Fruit fly (Drosophila melanogaster) whole organism, embryonic: ENCODE results near the gene Trmt6.

ENCODE experiments used
- Adf1 ChIP-seq: fragments of 200-800 bp; sonication (Bioruptor generic); IDR thresholded peaks from 2 replicates; pipeline ENCODE4 v1.3.6; 2022; ENCODE audit warnings: missing biosample characterization, missing genetic modification characterization
- CG10209 ChIP-seq: fragments of 200-800 bp; sonication (Bioruptor generic); optimal IDR thresholded peaks from 3 replicates; lab custom pipeline; 2017; ENCODE audit warnings: missing biosample characterization, mild to moderate bottlenecking, missing genetic modification characterization, missing genetic modification reagents
- CG10321 ChIP-seq: fragments of 200-800 bp; sonication (Bioruptor generic); IDR thresholded peaks from 2 replicates; pipeline ENCODE4 v1.3.6; 2022; ENCODE audit warnings: missing biosample characterization, missing genetic modification characterization
- CG11247 ChIP-seq: fragments of 200-800 bp; sonication (Bioruptor generic); IDR thresholded peaks from 2 replicates; pipeline ENCODE4 v1.3.6; 2022; ENCODE audit warnings: missing biosample characterization, missing genetic modification characterization
- CG12071 ChIP-seq: fragments of 200-800 bp; sonication (Bioruptor generic); optimal IDR thresholded peaks from 3 replicates; lab custom pipeline; 2018; ENCODE audit warnings: missing biosample characterization, mild to moderate bottlenecking, missing genetic modification characterization
- CG13287 ChIP-seq: fragments of 200-800 bp; sonication (Bioruptor generic); IDR thresholded peaks from 2 replicates; pipeline ENCODE4 v1.3.6; 2022; ENCODE audit warnings: missing biosample characterization, missing genetic modification characterization; ENCODE audit not compliant: partially characterized antibody
- CG13894 ChIP-seq: fragments of 200-800 bp; sonication (Bioruptor generic); optimal IDR thresholded peaks from 3 replicates; lab custom pipeline; 2018; ENCODE audit warnings: missing biosample characterization, mild to moderate bottlenecking, missing genetic modification characterization, moderate library complexity
- CG15011 ChIP-seq: fragments of 200-800 bp; sonication (Bioruptor generic); optimal IDR thresholded peaks from 3 replicates; lab custom pipeline; 2018; ENCODE audit warnings: missing biosample characterization, mild to moderate bottlenecking, missing genetic modification characterization
- CG16813 ChIP-seq: fragments of 200-800 bp; sonication (Bioruptor generic); IDR thresholded peaks from 3 replicates; pipeline ENCODE4 v1.3.6; 2022; ENCODE audit warnings: missing biosample characterization, missing genetic modification characterization; ENCODE audit not compliant: partially characterized antibody
- CG17186 ChIP-seq: fragments of 200-800 bp; sonication (Bioruptor generic); optimal IDR thresholded peaks from 3 replicates; lab custom pipeline; 2017; ENCODE audit warnings: missing biosample characterization, missing genetic modification reagents, missing genetic modification characterization
- CG1792 ChIP-seq: fragments of 200-800 bp; sonication (Bioruptor generic); optimal IDR thresholded peaks from 2 replicates; lab custom pipeline; 2016; ENCODE audit warnings: missing biosample characterization, missing genetic modification characterization
- CG2120 ChIP-seq: fragments of 200-800 bp; sonication (Bioruptor generic); optimal IDR thresholded peaks from 3 replicates; lab custom pipeline; 2016; ENCODE audit warnings: missing biosample characterization, missing genetic modification characterization
- CG2199 ChIP-seq: fragments of 200-800 bp; sonication (Bioruptor generic); IDR thresholded peaks from 3 replicates; pipeline ENCODE4 v1.3.6; 2022; ENCODE audit warnings: missing biosample characterization, missing genetic modification characterization
- CG2712 ChIP-seq: fragments of 200-800 bp; optimal IDR thresholded peaks from 3 replicates; lab custom pipeline; 2019; ENCODE audit warnings: missing biosample characterization, mild to moderate bottlenecking, missing genetic modification characterization, moderate library complexity
- CG2875 ChIP-seq: fragments of 200-800 bp; sonication (Bioruptor generic); optimal IDR thresholded peaks from 2 replicates; lab custom pipeline; 2017; ENCODE audit warnings: missing biosample characterization, mild to moderate bottlenecking, missing genetic modification characterization, missing genetic modification reagents
- CG32532 ChIP-seq: fragments of 200-800 bp; sonication (Bioruptor generic); IDR thresholded peaks from 2 replicates; pipeline ENCODE4 v1.3.6; 2022; ENCODE audit warnings: missing biosample characterization, missing genetic modification characterization
- CG32767 ChIP-seq: fragments of 200-800 bp; sonication (Bioruptor generic); IDR thresholded peaks from 2 replicates; pipeline ENCODE4 v1.3.6; 2022; ENCODE audit warnings: missing biosample characterization, missing genetic modification characterization
- CG33213 ChIP-seq: fragments of 200-800 bp; sonication (Bioruptor generic); optimal IDR thresholded peaks from 3 replicates; lab custom pipeline; 2016; ENCODE audit warnings: missing biosample characterization, missing genetic modification characterization
- CG33557 ChIP-seq: fragments of 200-800 bp; sonication (Bioruptor generic); optimal IDR thresholded peaks from 2 replicates; lab custom pipeline; 2019; ENCODE audit warnings: missing biosample characterization, mild to moderate bottlenecking, missing genetic modification characterization, moderate library complexity
- CG34422 ChIP-seq: fragments of 200-800 bp; sonication (Bioruptor generic); IDR thresholded peaks from 3 replicates; pipeline ENCODE4 v1.3.6; 2022; ENCODE audit warnings: missing biosample characterization, missing genetic modification characterization
- CG4617 ChIP-seq: fragments of 200-800 bp; sonication (Bioruptor generic); optimal IDR thresholded peaks from 3 replicates; lab custom pipeline; 2016; ENCODE audit warnings: missing biosample characterization, missing genetic modification characterization, borderline replicate concordance
- CG6813 ChIP-seq: fragments of 200-800 bp; sonication (Bioruptor generic); optimal IDR thresholded peaks from 2 replicates; lab custom pipeline; 2017; ENCODE audit warnings: missing biosample characterization, missing genetic modification characterization, mild to moderate bottlenecking, moderate library complexity, missing genetic modification reagents
- CG7556 ChIP-seq: fragments of 200-800 bp; sonication (Bioruptor generic); optimal IDR thresholded peaks from 2 replicates; lab custom pipeline; 2017; ENCODE audit warnings: missing biosample characterization, mild to moderate bottlenecking, missing genetic modification characterization
- CG8478 ChIP-seq: fragments of >200 bp; optimal IDR thresholded peaks from 2 replicates; lab custom pipeline; 2018
- Doc3 ChIP-seq: fragments of 200-800 bp; sonication (Bioruptor generic); IDR thresholded peaks from 3 replicates; pipeline ENCODE4 v1.3.6; 2022; ENCODE audit warnings: missing biosample characterization, missing genetic modification characterization; ENCODE audit not compliant: partially characterized antibody
- Eip74EF ChIP-seq, 2 experiments: fragments of 200-800 bp in 1 of 2; fragments of >200 bp in 1 of 2; sonication (Bioruptor generic) in 1 of 2; optimal IDR thresholded peaks; 2 replicates each; lab custom pipeline; 2017 to 2019; ENCODE audit warnings: missing biosample characterization in 2 of 2, missing genetic modification characterization in 2 of 2, mild to moderate bottlenecking in 1 of 2, moderate library complexity in 1 of 2
- Ets97D ChIP-seq: fragments of 200-800 bp; sonication (Bioruptor generic); optimal IDR thresholded peaks from 3 replicates; lab custom pipeline; 2016; ENCODE audit warnings: missing biosample characterization, missing genetic modification characterization
- H15 ChIP-seq: fragments of 200-800 bp; sonication (Bioruptor generic); IDR thresholded peaks from 3 replicates; pipeline ENCODE4 v1.3.6; 2022; ENCODE audit warnings: missing biosample characterization, missing genetic modification characterization
- Lhr ChIP-seq: fragments of 200-800 bp; sonication (Bioruptor generic); optimal IDR thresholded peaks from 3 replicates; lab custom pipeline; 2017; ENCODE audit warnings: mild to moderate bottlenecking, missing biosample characterization, missing genetic modification reagents, missing genetic modification characterization
- MTF-1 ChIP-seq: fragments of 200-800 bp; sonication (Bioruptor generic); optimal IDR thresholded peaks from 2 replicates; lab custom pipeline; 2018; ENCODE audit warnings: missing biosample characterization, mild to moderate bottlenecking, missing genetic modification characterization, borderline replicate concordance
- NC2α ChIP-seq: fragments of 200-800 bp; sonication (Bioruptor generic); optimal IDR thresholded peaks from 2 replicates; lab custom pipeline; 2016; ENCODE audit warnings: missing biosample characterization, missing genetic modification characterization
- NC2β ChIP-seq: fragments of 200-800 bp; sonication (Bioruptor generic); optimal IDR thresholded peaks from 2 replicates; lab custom pipeline; 2016; ENCODE audit warnings: missing biosample characterization, missing genetic modification characterization
- Oaz ChIP-seq: fragments of 200-800 bp; sonication (Bioruptor generic); IDR thresholded peaks from 2 replicates; pipeline ENCODE4 v1.3.6; 2022; ENCODE audit warnings: missing biosample characterization, missing genetic modification characterization
- Opbp ChIP-seq: fragments of 200-800 bp; sonication (Bioruptor generic); IDR thresholded peaks from 3 replicates; pipeline ENCODE4 v1.3.6; 2022; ENCODE audit warnings: missing biosample characterization, missing genetic modification characterization; ENCODE audit not compliant: partially characterized antibody
- Poxn ChIP-seq: fragments of 200-800 bp; sonication (Bioruptor generic); IDR thresholded peaks from 2 replicates; pipeline ENCODE4 v1.3.6; 2022; ENCODE audit warnings: missing biosample characterization, missing genetic modification characterization
- Taf1 ChIP-seq: fragments of 200-800 bp; sonication (Bioruptor generic); IDR thresholded peaks from 2 replicates; pipeline ENCODE4 v1.3.6; 2022; ENCODE audit warnings: missing biosample characterization, missing genetic modification characterization
- al ChIP-seq: fragments of 200-800 bp; sonication (Bioruptor generic); IDR thresholded peaks from 2 replicates; pipeline ENCODE4 v1.3.6; 2022; ENCODE audit warnings: missing biosample characterization, missing genetic modification characterization
- ase ChIP-seq: fragments of 200-800 bp; sonication (Bioruptor generic); IDR thresholded peaks from 3 replicates; pipeline ENCODE4 v1.3.6; 2022; ENCODE audit warnings: missing biosample characterization, missing genetic modification characterization
- bbx ChIP-seq: fragments of 200-800 bp; sonication (Bioruptor generic); IDR thresholded peaks from 2 replicates; pipeline ENCODE4 v1.3.6; 2022; ENCODE audit warnings: missing biosample characterization, missing genetic modification characterization; ENCODE audit not compliant: partially characterized antibody
- bigmax ChIP-seq: fragments of 200-800 bp; sonication (Bioruptor generic); optimal IDR thresholded peaks from 2 replicates; lab custom pipeline; 2018; ENCODE audit warnings: missing biosample characterization, mild to moderate bottlenecking, missing genetic modification characterization
- chm ChIP-seq: fragments of 200-800 bp; sonication (Bioruptor generic); IDR thresholded peaks from 2 replicates; pipeline ENCODE4 v1.3.6; 2022; ENCODE audit warnings: missing biosample characterization, missing genetic modification characterization
- esg ChIP-seq: fragments of 200-800 bp; sonication (Bioruptor generic); conservative IDR thresholded peaks from 2 replicates; pipeline ENCODE4 v1.3.6; 2022; ENCODE audit warnings: missing biosample characterization, missing genetic modification characterization
- ewg ChIP-seq: fragments of 200-800 bp; sonication (Bioruptor generic); optimal IDR thresholded peaks from 3 replicates; lab custom pipeline; 2017; ENCODE audit warnings: mild to moderate bottlenecking, missing biosample characterization, missing genetic modification reagents, missing genetic modification characterization
- fd3F ChIP-seq: fragments of 200-800 bp; sonication (Bioruptor generic); optimal IDR thresholded peaks from 2 replicates; lab custom pipeline; 2018; ENCODE audit warnings: missing biosample characterization, mild to moderate bottlenecking, missing genetic modification characterization, moderate library complexity
- jumu ChIP-seq: fragments of 200-800 bp; sonication (Bioruptor generic); optimal IDR thresholded peaks from 3 replicates; lab custom pipeline; 2016; ENCODE audit warnings: missing biosample characterization, missing genetic modification characterization
- luna ChIP-seq: fragments of 200-800 bp; sonication (Bioruptor generic); optimal IDR thresholded peaks from 2 replicates; lab custom pipeline; 2016; ENCODE audit warnings: missing biosample characterization, missing genetic modification characterization
- sd ChIP-seq: fragments of 200-800 bp; sonication (Bioruptor generic); optimal IDR thresholded peaks from 3 replicates; lab custom pipeline; 2018; ENCODE audit warnings: missing biosample characterization, mild to moderate bottlenecking, missing genetic modification characterization, moderate library complexity
- sens ChIP-seq: fragments of 200-800 bp; sonication (Bioruptor generic); peaks from one replicate; lab custom pipeline; 2016; ENCODE audit warnings: missing biosample characterization, missing genetic modification characterization
- sqz ChIP-seq: fragments of 200-800 bp; sonication (Bioruptor generic); optimal IDR thresholded peaks from 3 replicates; lab custom pipeline; 2018; ENCODE audit warnings: missing biosample characterization, mild to moderate bottlenecking, missing genetic modification characterization
- tgo ChIP-seq: fragments of 200-800 bp; sonication (Bioruptor generic); IDR thresholded peaks from 3 replicates; pipeline ENCODE4 v1.3.6; 2022; ENCODE audit warnings: missing biosample characterization, missing genetic modification characterization

Gene Trmt6

DNA sequence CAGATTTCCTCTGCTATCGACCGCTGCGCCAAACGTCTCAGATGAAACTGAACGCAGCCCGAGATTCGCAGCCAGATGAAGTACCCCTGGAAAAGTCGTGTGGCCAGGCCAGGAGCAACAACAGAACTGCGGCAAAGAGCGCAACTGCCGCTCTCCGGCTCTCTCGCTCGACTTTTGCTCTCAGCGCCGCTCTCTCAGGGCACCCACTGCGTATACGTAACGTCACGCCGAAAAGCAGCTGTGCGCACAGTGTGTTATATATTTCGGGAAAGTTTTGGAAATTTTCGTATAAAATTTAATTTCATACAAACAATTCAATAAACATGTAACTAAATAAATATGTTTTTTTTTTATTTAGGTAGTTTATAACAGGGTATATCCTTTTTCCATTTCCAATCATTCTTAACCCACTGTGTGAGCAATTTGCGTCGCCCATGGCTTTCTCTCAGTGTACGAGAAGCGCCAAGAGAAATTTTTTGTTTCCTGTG is 39.0 kb upstream of the Trmt6 start, which contains the start of gene Dpp10 (continued):
- TF ChIP-seq Eip74EF (GFP tag; optimal IDR thresholded peaks at IDR 0.05; lab: Kevin White, UChicago) (peak in 1 of 2 experiments; percentile 63), CG2712 (peak; percentile 73), Oaz (GFP tag; lab: Robert Waterston, UW) (peak; percentile 96), CG1792 (GFP tag; lab: Kevin White, UChicago) (peak; percentile 83), CG10321 (peak; percentile 81), NC2β (GFP tag; lab: Kevin White, UChicago) (peak; percentile 80), CG2875 (GFP tag; lab: Kevin White, UChicago) (peak; percentile 51), Taf1 (GFP tag; lab: Robert Waterston, UW) (peak; percentile 94), CG13894 (tag; lab: Kevin White, UChicago) (peak; percentile 96), Adf1 (GFP tag; lab: Robert Waterston, UW) (peak; percentile 85), CG4617 (GFP tag; lab: Kevin White, UChicago) (peak; percentile 55), NC2α (peak; percentile 30), esg (GFP tag; lab: Robert Waterston, UW) (peak; percentile 95), Ets97D (GFP tag; lab: Kevin White, UChicago) (peak; percentile 55), CG7556 (GFP tag; lab: Kevin White, UChicago) (peak; percentile 96), bbx (GFP tag; lab: Robert Waterston, UW) (0 out of 2 replicates have a peak, but pooled peaks have one; percentile 15), bigmax (GFP tag; lab: Kevin White, UChicago) (peak; percentile 1), Doc3 (GFP tag; lab: Robert Waterston, UW) (no peak), CG6813 (GFP tag; lab: Kevin White, UChicago) (peak; percentile 86), CG10209 (GFP tag; lab: Kevin White, UChicago) (peak; percentile 91), sqz (GFP tag; lab: Kevin White, UChicago) (peak; percentile 68), CG8478 (lab: Kevin White, UChicago) (no peak), sd (peak; percentile 73), CG34422 (GFP tag; lab: Robert Waterston, UW) (peak; percentile 95), CG11247 (GFP tag; lab: Robert Waterston, UW) (peak; percentile 94), CG32532 (GFP tag; lab: Robert Waterston, UW) (peak; percentile 97), ewg (GFP tag; lab: Kevin White, UChicago) (peak; percentile 74), CG33213 (GFP tag; lab: Kevin White, UChicago) (peak; percentile 74), jumu (GFP tag; lab: Kevin White, UChicago) (peak; percentile 66), tgo (GFP tag; lab: Robert Waterston, UW) (peak; percentile 96), CG16813 (no peak), CG2120 (GFP tag; lab: Kevin White, UChicago) (peak; percentile 98), ase (GFP tag; lab: Robert Waterston, UW) (peak; percentile 88), Lhr (GFP tag; lab: Kevin White, UChicago) (peak; percentile 9), H15 (peak; percentile 86), Poxn (GFP tag; lab: Robert Waterston, UW) (peak; percentile 95), CG32767 (GFP tag; lab: Robert Waterston, UW) (peak; percentile 95), chm (GFP tag; lab: Robert Waterston, UW) (peak; percentile 68; the same call in 1 of the 2 replicates), CG13287 (GFP tag; lab: Robert Waterston, UW) (peak; percentile 58), CG12071 (GFP tag; lab: Kevin White, UChicago) (peak; percentile 85), CG15011 (GFP tag; lab: Kevin White, UChicago) (peak; percentile 85), fd3F (GFP tag; lab: Kevin White, UChicago) (peak; percentile 90), CG2199 (no peak; the same call in 2 of the 3 replicates), CG17186 (GFP tag; lab: Kevin White, UChicago) (no peak), luna (GFP tag; lab: Kevin White, UChicago) (peak; percentile 62), al (peak; percentile 96), MTF-1 (GFP tag; lab: Kevin White, UChicago) (peak; percentile 25), CG33557 (GFP tag; lab: Kevin White, UChicago) (no peak), Opbp (GFP tag; lab: Robert Waterston, UW) (no peak), sens (GFP tag; lab: Kevin White, UChicago) (peak; percentile 92)
